Fruit fly (Drosophila melanogaster) whole organism, prepupa: ENCODE measurements around the gene CG10591.

Source experiments
- Blimp-1 ChIP-seq: fragments of 200-800 bp; sonication (Bioruptor generic); optimal IDR thresholded peaks from 3 replicates; lab custom pipeline; 2017; ENCODE audit warnings: missing biosample characterization, missing genetic modification characterization, mild to moderate bottlenecking, moderate library complexity, missing genetic modification reagents
- CG11762 ChIP-seq: fragments of 200-800 bp; sonication (Bioruptor generic); optimal IDR thresholded peaks from 3 replicates; lab custom pipeline; 2016; ENCODE audit warnings: missing biosample characterization, missing genetic modification characterization; ENCODE audit not compliant: insufficient read depth
- CG11902 ChIP-seq: fragments of 200-800 bp; sonication (Bioruptor generic); optimal IDR thresholded peaks from 3 replicates; lab custom pipeline; 2016; ENCODE audit warnings: missing biosample characterization, missing genetic modification characterization
- CG15336 ChIP-seq: fragments of 200-800 bp; sonication (Bioruptor generic); IDR thresholded peaks from 2 replicates; pipeline ENCODE4 v1.3.6; 2022; ENCODE audit warnings: missing biosample characterization, missing genetic modification characterization
- CG16779 ChIP-seq: fragments of 200-800 bp; sonication (Bioruptor generic); optimal IDR thresholded peaks from 3 replicates; lab custom pipeline; 2017; ENCODE audit warnings: missing biosample characterization, mild to moderate bottlenecking, missing genetic modification characterization
- CG3032 ChIP-seq: fragments of 200-800 bp; optimal IDR thresholded peaks from 2 replicates; lab custom pipeline; 2019; ENCODE audit warnings: missing biosample characterization, mild to moderate bottlenecking, missing genetic modification characterization, moderate library complexity
- CG34406 ChIP-seq: fragments of 200-800 bp; sonication (Bioruptor generic); optimal IDR thresholded peaks from 3 replicates; lab custom pipeline; 2016; ENCODE audit warnings: missing biosample characterization, missing genetic modification characterization
- CG3919 ChIP-seq: fragments of 200-800 bp; sonication (Bioruptor generic); optimal IDR thresholded peaks from 3 replicates; lab custom pipeline; 2016; ENCODE audit warnings: missing biosample characterization, missing genetic modification characterization
- CG4318 ChIP-seq: fragments of 200-800 bp; sonication (Bioruptor generic); optimal IDR thresholded peaks from 3 replicates; lab custom pipeline; 2017; ENCODE audit warnings: missing biosample characterization, mild to moderate bottlenecking, missing genetic modification characterization
- CG6163 ChIP-seq: fragments of 200-800 bp; sonication (Bioruptor generic); IDR thresholded peaks from 3 replicates; pipeline ENCODE4 v1.3.6; 2022; ENCODE audit warnings: missing biosample characterization, missing genetic modification characterization
- CG6276 ChIP-seq: fragments of 200-800 bp; sonication (Bioruptor generic); optimal IDR thresholded peaks from 2 replicates; lab custom pipeline; 2017; ENCODE audit warnings: missing biosample characterization, mild to moderate bottlenecking, missing genetic modification characterization
- CG6854 ChIP-seq: fragments of 200-800 bp; sonication (Bioruptor generic); optimal IDR thresholded peaks from 2 replicates; lab custom pipeline; 2017; ENCODE audit warnings: missing biosample characterization, mild to moderate bottlenecking, missing genetic modification characterization
- CG8319 ChIP-seq: fragments of 200-800 bp; sonication (Bioruptor generic); optimal IDR thresholded peaks from 3 replicates; lab custom pipeline; 2016; ENCODE audit warnings: missing biosample characterization, missing genetic modification characterization
- CG8632 ChIP-seq: fragments of 200-800 bp; sonication (Bioruptor generic); optimal IDR thresholded peaks from 3 replicates; lab custom pipeline; 2016; ENCODE audit warnings: missing biosample characterization, missing genetic modification characterization
- CG9139 ChIP-seq: fragments of 200-800 bp; sonication (Bioruptor generic); optimal IDR thresholded peaks from 3 replicates; lab custom pipeline; 2017; ENCODE audit warnings: missing biosample characterization, mild to moderate bottlenecking, missing genetic modification characterization
- Eip75B ChIP-seq: fragments of 200-800 bp; sonication (Bioruptor generic); optimal IDR thresholded peaks from 3 replicates; lab custom pipeline; 2016; ENCODE audit warnings: missing biosample characterization, missing genetic modification characterization
- Ets96B ChIP-seq: fragments of 200-800 bp; optimal IDR thresholded peaks from 2 replicates; lab custom pipeline; 2019; ENCODE audit warnings: missing biosample characterization, mild to moderate bottlenecking, missing genetic modification characterization, moderate library complexity
- Gug ChIP-seq: fragments of 200-800 bp; sonication (Bioruptor generic); IDR thresholded peaks from 2 replicates; pipeline ENCODE4 v1.3.6; 2022; ENCODE audit warnings: missing biosample characterization, missing genetic modification characterization
- Met ChIP-seq: fragments of 200-800 bp; sonication (Bioruptor generic); optimal IDR thresholded peaks from 3 replicates; lab custom pipeline; 2016; ENCODE audit warnings: missing biosample characterization, missing genetic modification characterization
- OdsH ChIP-seq: fragments of 200-800 bp; sonication (Bioruptor generic); optimal IDR thresholded peaks from 3 replicates; lab custom pipeline; 2016; ENCODE audit warnings: missing biosample characterization, missing genetic modification characterization
- Sox102F ChIP-seq: fragments of 200-800 bp; sonication (Bioruptor generic); optimal IDR thresholded peaks from 2 replicates; lab custom pipeline; 2016; ENCODE audit warnings: missing biosample characterization, mild to moderate bottlenecking, missing genetic modification characterization
- achi ChIP-seq: fragments of 200-800 bp; sonication (Bioruptor generic); optimal IDR thresholded peaks from 3 replicates; lab custom pipeline; 2016; ENCODE audit warnings: missing biosample characterization, missing genetic modification characterization
- acj6 ChIP-seq: fragments of 200-800 bp; sonication (Bioruptor generic); optimal IDR thresholded peaks from 3 replicates; lab custom pipeline; 2016; ENCODE audit warnings: missing biosample characterization, missing genetic modification characterization
- cyc ChIP-seq: fragments of 200-800 bp; sonication (Bioruptor generic); optimal IDR thresholded peaks from 3 replicates; lab custom pipeline; 2016; ENCODE audit warnings: missing biosample characterization, missing genetic modification characterization
- dsx ChIP-seq: fragments of 200-800 bp; optimal IDR thresholded peaks from 3 replicates; lab custom pipeline; 2019; ENCODE audit warnings: missing biosample characterization, mild to moderate bottlenecking, missing genetic modification characterization, moderate library complexity; ENCODE audit not compliant: poor library complexity, severe bottlenecking
- eg ChIP-seq: fragments of 200-800 bp; sonication (Bioruptor generic); IDR thresholded peaks from 3 replicates; pipeline ENCODE4 v1.3.6; 2022; ENCODE audit warnings: missing biosample characterization, missing genetic modification characterization
- fd59A ChIP-seq: fragments of 200-800 bp; sonication (Bioruptor generic); optimal IDR thresholded peaks from 2 replicates; lab custom pipeline; 2017; ENCODE audit warnings: missing biosample characterization, mild to moderate bottlenecking, missing genetic modification characterization, missing genetic modification reagents
- fd85E ChIP-seq: fragments of 200-800 bp; sonication (Bioruptor generic); optimal IDR thresholded peaks from 3 replicates; lab custom pipeline; 2016; ENCODE audit warnings: missing biosample characterization, missing genetic modification characterization
- fkh ChIP-seq: fragments of 200-800 bp; sonication (Bioruptor generic); optimal IDR thresholded peaks from 3 replicates; lab custom pipeline; 2017; ENCODE audit warnings: missing biosample characterization, mild to moderate bottlenecking, missing genetic modification characterization, moderate library complexity
- lz ChIP-seq: fragments of 200-800 bp; sonication (Bioruptor generic); optimal IDR thresholded peaks from 3 replicates; lab custom pipeline; 2016; ENCODE audit warnings: missing biosample characterization, missing genetic modification characterization
- salr ChIP-seq, 2 experiments: fragments of 200-800 bp; sonication (Bioruptor generic); optimal IDR thresholded peaks; 3 replicates each; lab custom pipeline; 2016 to 2018; ENCODE audit warnings: missing biosample characterization in 2 of 2, missing genetic modification characterization in 2 of 2, mild to moderate bottlenecking in 1 of 2
- spab ChIP-seq: fragments of 200-800 bp; sonication (Bioruptor generic); optimal IDR thresholded peaks from 2 replicates; lab custom pipeline; 2017; ENCODE audit warnings: missing biosample characterization, mild to moderate bottlenecking, missing genetic modification characterization, missing genetic modification reagents
- svp ChIP-seq: fragments of 200-800 bp; sonication (Bioruptor generic); peaks from one replicate; lab custom pipeline; 2016; ENCODE audit warnings: missing biosample characterization, missing genetic modification characterization
- vri ChIP-seq: fragments of 200-800 bp; sonication (Bioruptor generic); optimal IDR thresholded peaks from 3 replicates; lab custom pipeline; 2016; ENCODE audit warnings: missing biosample characterization, mild to moderate bottlenecking, missing genetic modification characterization

CG10591 gene

DNA sequence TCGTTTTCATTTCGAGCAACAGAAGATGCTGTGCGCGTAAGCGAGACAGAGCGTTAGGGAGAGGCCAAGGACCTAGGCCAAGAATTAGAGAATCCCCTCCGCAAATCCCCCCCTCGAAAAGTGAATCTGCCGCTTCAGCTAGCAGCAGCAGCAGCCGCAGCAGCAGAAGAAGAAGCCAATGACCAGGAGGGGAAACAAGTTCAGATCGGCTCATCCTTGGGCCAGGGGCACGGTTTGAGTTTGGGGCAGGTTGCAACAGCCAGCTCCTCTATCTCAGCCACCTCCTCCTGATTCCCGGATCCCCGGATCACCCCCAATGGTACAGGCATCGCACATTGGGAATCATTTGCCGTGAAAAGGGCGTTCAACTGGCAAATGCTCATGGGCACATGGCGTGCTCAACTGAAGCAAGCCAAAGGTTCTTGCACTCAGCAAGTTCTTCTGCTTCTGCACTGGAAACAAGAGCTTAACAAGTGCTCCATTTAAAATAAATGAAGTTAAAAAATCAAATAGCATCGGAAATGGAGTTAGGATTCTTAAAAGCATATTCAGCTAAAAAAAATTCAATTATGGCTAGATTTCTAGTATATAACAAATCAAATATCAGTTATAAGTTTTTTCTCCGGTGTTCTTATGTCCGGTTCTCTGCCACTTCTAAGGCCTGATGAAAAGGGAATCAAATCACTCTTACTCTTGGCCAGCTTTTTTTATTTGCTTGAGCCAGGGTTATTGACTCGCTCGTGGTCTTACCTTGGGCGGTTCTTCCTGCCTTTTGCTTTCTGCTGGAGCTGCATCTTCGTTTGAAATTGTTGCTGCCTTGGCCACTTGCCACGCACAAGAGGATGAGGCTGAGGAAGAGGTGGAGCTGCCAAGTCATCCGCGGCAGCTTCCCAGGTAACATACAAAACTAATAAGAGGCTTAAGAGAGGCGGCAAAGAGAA, 34.0 kb upstream of the CG10591 start (continued):
- no peak for TF ChIP-seq OdsH
- peak; percentile 36 for TF ChIP-seq CG11762 (GFP tag; lab: Kevin White, UChicago)
- no peak for TF ChIP-seq CG4318 (GFP tag; lab: Kevin White, UChicago)
- TF ChIP-seq Ets96B (tag; lab: Kevin White, UChicago): peak; percentile 70
- no peak for TF ChIP-seq CG6276
- no peak for TF ChIP-seq eg (GFP tag; lab: Robert Waterston, UW)
- no peak for TF ChIP-seq dsx (GFP tag; lab: Kevin White, UChicago)
- TF ChIP-seq CG9139: no peak
- no peak for TF ChIP-seq CG34406
- TF ChIP-seq CG6163: peak; percentile 71
- TF ChIP-seq fd59A: peak; percentile 31
- no peak for TF ChIP-seq CG15336
- peak; percentile 45; the same call in 1 of the 2 replicates for TF ChIP-seq Gug
- peak; percentile 20 for TF ChIP-seq acj6 (GFP tag; lab: Kevin White, UChicago)
- TF ChIP-seq achi: peak; percentile 24
- TF ChIP-seq CG11902 (GFP tag; lab: Kevin White, UChicago): no peak
- peak in 1 of 2 experiments; percentile 49 for TF ChIP-seq salr (GFP tag; optimal IDR thresholded peaks at IDR 0.05; lab: Kevin White, UChicago)
- TF ChIP-seq cyc (GFP tag; lab: Kevin White, UChicago): peak; percentile 61
- TF ChIP-seq CG16779 (tag; lab: Kevin White, UChicago): peak; percentile 12
- no peak for TF ChIP-seq fd85E (GFP tag; lab: Kevin White, UChicago)
- peak; percentile 80 for TF ChIP-seq CG3919 (GFP tag; lab: Kevin White, UChicago)
- no peak for TF ChIP-seq svp (GFP tag; lab: Kevin White, UChicago)

DNA sequence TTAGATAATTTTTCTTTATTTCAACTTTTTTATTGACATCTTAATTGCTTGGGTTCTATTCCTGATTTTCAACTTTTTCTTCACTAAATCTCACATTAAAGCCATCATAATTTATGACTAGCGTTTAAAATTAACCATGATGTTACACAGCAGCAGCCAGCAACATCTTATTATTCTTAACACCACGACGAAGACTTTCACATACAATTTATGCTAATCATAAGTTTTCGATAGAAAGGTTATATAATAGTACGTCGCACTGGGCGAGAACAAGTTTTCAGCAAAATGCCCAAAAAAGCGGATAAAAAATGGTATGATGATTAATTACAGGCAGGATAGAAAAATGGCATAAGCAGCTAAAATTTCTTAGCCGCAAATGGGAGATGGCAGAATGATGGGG, 32.4 kb upstream of the CG10591 start:
- TF ChIP-seq CG6854 (no peak), Eip75B (GFP tag; lab: Kevin White, UChicago) (no peak), CG34406 (no peak), spab (GFP tag; lab: Kevin White, UChicago) (no peak), OdsH (no peak), CG8632 (GFP tag; lab: Kevin White, UChicago) (no peak)

DNA sequence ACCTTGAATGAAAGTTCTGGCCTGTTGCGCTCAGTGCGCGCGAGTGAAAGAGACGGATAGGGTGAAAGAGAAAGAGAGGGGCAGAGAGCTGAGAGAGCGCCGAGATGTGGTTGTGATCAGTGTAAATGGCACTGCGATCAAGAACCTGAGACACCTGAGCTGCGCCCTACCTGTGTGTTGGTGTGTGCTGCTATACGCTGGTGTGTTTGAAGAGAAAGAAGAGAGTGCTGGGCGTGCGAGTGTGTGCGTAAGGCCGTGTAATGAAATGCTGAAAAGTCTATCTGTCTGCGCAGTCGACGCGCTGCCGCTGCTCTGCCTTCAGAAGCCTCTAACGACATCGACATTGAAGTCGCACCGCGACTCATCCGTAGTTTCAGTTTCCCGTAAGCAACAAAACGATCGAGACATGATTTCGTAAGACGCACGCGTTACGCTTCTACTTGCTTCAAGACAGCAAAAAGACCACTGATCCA, 31.2 kb upstream of the CG10591 start, which contains the start of gene Blimp-1:
Blimp-1 (plus strand) TSS at position 376 of the 473 bp plus-strand sequence.
- TF ChIP-seq cyc (GFP tag; lab: Kevin White, UChicago): no peak
- no peak for TF ChIP-seq Sox102F (GFP tag; lab: Kevin White, UChicago)
- TF ChIP-seq CG6854: peak; percentile 44
- peak; percentile 74 for TF ChIP-seq Blimp-1 (GFP tag; lab: Kevin White, UChicago)
- peak; percentile 32 for TF ChIP-seq vri (GFP tag; lab: Kevin White, UChicago)
- no peak for TF ChIP-seq CG11762 (GFP tag; lab: Kevin White, UChicago)
- TF ChIP-seq Met (GFP tag; lab: Kevin White, UChicago): no peak
- no peak for TF ChIP-seq CG8632 (GFP tag; lab: Kevin White, UChicago)
- TF ChIP-seq CG8319 (GFP tag; lab: Kevin White, UChicago): no peak
- TF ChIP-seq CG16779 (tag; lab: Kevin White, UChicago): no peak
- TF ChIP-seq CG6163: 0 out of 3 replicates have a peak, but pooled peaks have one; percentile 11
- TF ChIP-seq fkh (GFP tag; lab: Kevin White, UChicago): peak; percentile 29
- no peak for TF ChIP-seq lz (GFP tag; lab: Kevin White, UChicago)
- no peak for TF ChIP-seq CG3032 (tag; lab: Kevin White, UChicago)
